Fruit fly (Drosophila melanogaster): ENCODE data around the gene CG42819.

DNA sequence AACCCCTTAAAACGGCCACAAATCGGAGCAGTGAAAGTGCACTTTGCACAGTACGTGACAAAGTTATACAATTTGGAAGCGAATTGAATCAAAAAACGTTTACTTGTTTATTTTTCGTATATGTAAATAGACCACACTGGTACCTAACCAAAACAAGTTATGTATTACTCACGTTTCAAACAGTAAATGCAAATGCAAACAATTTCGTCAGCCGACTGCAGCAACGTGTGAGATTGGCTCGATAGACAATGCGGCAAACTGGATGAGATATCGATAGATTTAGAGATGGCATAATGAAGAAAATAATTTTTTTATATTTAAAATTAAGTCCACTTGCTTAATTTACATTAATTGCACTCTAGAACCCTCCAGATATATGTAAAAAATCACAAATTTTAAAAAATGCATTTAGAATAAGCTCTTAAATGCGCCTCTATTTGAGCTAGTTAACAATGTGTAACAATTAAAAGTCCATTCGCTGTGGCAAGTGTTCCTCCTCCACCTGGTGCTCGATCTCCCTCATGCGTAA is 7.6 kb downstream of the CG42819 start, which contains the start of gene AlaRS:
- TF ChIP-seq CG10348 (GFP tag; IDR thresholded peaks at IDR 0.05) (no peak), CG17806 (tag; optimal IDR thresholded peaks at IDR 0.05) (peak; percentile 28), Ets98B (GFP tag; IDR thresholded peaks at IDR 0.05) (peak; percentile 37)
